Worm (Caenorhabditis elegans) whole organism, young adult: ENCODE measurements around the gene T28A11.13.

Experiments used
- aptf-3 ChIP-seq: fragments of 200-800 bp; sonication (Bioruptor generic); IDR thresholded peaks from 2 replicates; pipeline ENCODE4 v1.3.6; 2022; ENCODE audit warnings: missing genetic modification characterization, missing compliant biosample characterization
- hmg-20 ChIP-seq: fragments of 200-800 bp; sonication (Bioruptor generic); IDR thresholded peaks from 2 replicates; pipeline ENCODE4 v1.3.6; 2022; ENCODE audit warnings: missing genetic modification reagents, missing genetic modification characterization, missing compliant biosample characterization
- sptf-2 ChIP-seq: fragments of 200-800 bp; sonication (Bioruptor generic); optimal IDR thresholded peaks from 2 replicates; lab custom pipeline; 2018; ENCODE audit warnings: mild to moderate bottlenecking, missing genetic modification characterization, missing compliant biosample characterization

- TF ChIP-seq sptf-2 (no peak), hmg-20 (no peak), aptf-3 (GFP tag; lab: Robert Waterston, UW) (no peak)
Measured at ce11 chrV:3266189-3266588, 16.1 kb upstream of the T28A11.13 start, which contains the start of gene T28A11.17.
